Worm (Caenorhabditis elegans): Measurements from ENCODE around the gene T08A9.13.
A peak's percentile ranks its signal among the peaks of the same experiment; 100 is the strongest.

DNA sequence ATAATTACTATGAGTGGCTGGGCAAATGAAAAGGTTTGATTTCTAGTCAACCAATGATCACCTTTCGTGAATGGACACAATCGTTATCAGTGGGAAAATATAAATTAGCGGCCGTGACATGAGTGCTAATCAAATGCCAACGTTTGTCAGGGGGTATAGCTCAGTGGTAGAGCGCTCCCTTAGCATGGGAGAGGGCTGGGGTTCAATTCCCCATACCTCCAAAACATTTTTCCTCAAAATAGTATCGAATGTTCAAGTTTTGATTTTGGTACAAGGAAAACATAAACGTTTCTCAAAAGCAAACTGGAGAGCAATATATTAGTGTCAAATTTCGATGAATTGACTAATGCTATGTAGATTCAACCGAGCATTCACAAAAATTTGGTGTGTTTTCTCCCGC is 1.4 kb upstream of the T08A9.13 start:
- TF ChIP-seq alr-1 (tag; optimal IDR thresholded peaks at IDR 0.05; ENCODE audit: borderline replicate concordance), result no peak
- peak; percentile 29 for TF ChIP-seq snu-23 (GFP tag; optimal IDR thresholded peaks at IDR 0.05)
- TF ChIP-seq pqm-1 (tag; optimal IDR thresholded peaks at IDR 0.05), result no peak
- TF ChIP-seq egl-13 (tag; optimal IDR thresholded peaks at IDR 0.05), result no peak
- TF ChIP-seq dpl-1 (GFP tag; optimal IDR thresholded peaks at IDR 0.05), result no peak
- no peak for TF ChIP-seq skn-1 (tag; optimal IDR thresholded peaks at IDR 0.05)
- TF ChIP-seq nhr-76 (tag; optimal IDR thresholded peaks at IDR 0.05), result no peak
- no peak for TF ChIP-seq nhr-237 (tag; optimal IDR thresholded peaks at IDR 0.05)
- TF ChIP-seq nhr-11 (tag; optimal IDR thresholded peaks at IDR 0.05), result no peak
- no peak for TF ChIP-seq zag-1 (tag; optimal IDR thresholded peaks at IDR 0.05)
- no peak for TF ChIP-seq unc-30 (tag; optimal IDR thresholded peaks at IDR 0.05)
- no peak for TF ChIP-seq aly-2 (tag; optimal IDR thresholded peaks at IDR 0.05)
- TF ChIP-seq ama-1 (optimal IDR thresholded peaks at IDR 0.05), result no peak
